ENCODE assay signal across 5 fruit fly cellular contexts in the genomic region with DNA sequence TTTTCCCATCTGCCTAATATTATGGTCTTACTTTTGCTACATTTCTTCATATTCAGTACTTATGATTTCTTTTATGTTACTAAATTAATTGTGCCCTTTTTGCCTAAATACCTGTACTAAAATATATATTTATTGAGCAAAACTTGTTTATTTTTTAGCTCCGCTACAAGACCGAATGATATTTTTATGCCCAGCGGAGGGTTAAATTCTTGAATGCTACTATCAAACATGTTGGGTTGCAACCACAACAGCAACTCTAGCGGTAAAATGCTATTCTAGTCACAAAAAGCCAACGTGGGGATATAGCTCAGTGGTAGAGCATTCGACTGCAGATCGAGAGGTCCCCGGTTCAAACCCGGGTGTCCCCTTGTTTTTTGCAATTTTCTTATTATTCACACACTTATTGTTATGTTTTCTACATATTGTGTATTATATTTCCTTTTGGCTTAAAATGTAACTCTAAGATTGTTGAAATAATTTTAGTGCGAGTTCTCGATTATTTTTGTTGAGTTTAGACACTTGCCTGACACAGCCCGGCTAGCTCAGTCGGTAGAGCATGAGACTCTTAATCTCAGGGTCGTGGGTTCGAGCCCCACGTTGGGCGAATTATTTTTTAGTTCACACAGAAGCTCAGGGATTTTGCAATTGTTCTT.
A peak's percentile ranks its signal among the peaks of the same experiment; 100 is the strongest.
TF ChIP-seq lines count a peak whose summit lies in the region.

No protein-coding gene starts in this region.

- no peak for TF ChIP-seq CTCF in whole organism, embryonic (GFP tag; optimal IDR thresholded peaks at IDR 0.05; lab: Kevin White, UChicago)

TF ChIP-seq in whole organism, adult, 20 proteins besides CTCF, POLR2A, EP300 and RAD21:
- TF ChIP-seq CG7045 (GFP tag; optimal IDR thresholded peaks at IDR 0.05; lab: Kevin White, UChicago): peak; percentile 29
- TF ChIP-seq ovo (GFP tag; optimal IDR thresholded peaks at IDR 0.05; lab: Kevin White, UChicago): no peak
- TF ChIP-seq bab1 (GFP tag; optimal IDR thresholded peaks at IDR 0.05; lab: Kevin White, UChicago): no peak
- peak; percentile 55 for TF ChIP-seq CG12768 (GFP tag; optimal IDR thresholded peaks at IDR 0.05; lab: Kevin White, UChicago)
- TF ChIP-seq CG1620 (GFP tag; optimal IDR thresholded peaks at IDR 0.05; lab: Kevin White, UChicago): no peak
- TF ChIP-seq cnc (optimal IDR thresholded peaks at IDR 0.05; lab: Kevin White, UChicago): no peak
- peak; percentile 21 for TF ChIP-seq CG7101 (tag; optimal IDR thresholded peaks at IDR 0.05; lab: Kevin White, UChicago)
- TF ChIP-seq CG33017 (tag; optimal IDR thresholded peaks at IDR 0.05; lab: Kevin White, UChicago): no peak

TF ChIP-seq in whole organism, embryonic, 481 proteins besides CTCF, POLR2A, EP300 and RAD21 (continues in another document):
- TF ChIP-seq CG1647 (GFP tag; optimal IDR thresholded peaks at IDR 0.05; lab: Kevin White, UChicago): no peak
- no peak for TF ChIP-seq MTF-1 (GFP tag; optimal IDR thresholded peaks at IDR 0.05; lab: Kevin White, UChicago; ENCODE audit: borderline replicate concordance)
- peak; percentile 87 for TF ChIP-seq CG10959 (GFP tag; IDR thresholded peaks at IDR 0.05; lab: Robert Waterston, UW)
- no peak for TF ChIP-seq crc (GFP tag; optimal IDR thresholded peaks at IDR 0.05; lab: Kevin White, UChicago)
- TF ChIP-seq H2.0 (GFP tag; IDR thresholded peaks at IDR 0.05; lab: Robert Waterston, UW): peak; percentile 20; the same call in 1 of the 2 replicates
- no peak for TF ChIP-seq seq (GFP tag; IDR thresholded peaks at IDR 0.05; lab: Robert Waterston, UW)
- peak; percentile 47; the same call in 1 of the 2 replicates for TF ChIP-seq CG13287 (GFP tag; IDR thresholded peaks at IDR 0.05; lab: Robert Waterston, UW; ENCODE audit: partially characterized antibody)
- peak; percentile 39; the same call in 1 of the 3 replicates for TF ChIP-seq Doc3 (GFP tag; IDR thresholded peaks at IDR 0.05; lab: Robert Waterston, UW; ENCODE audit: partially characterized antibody)
- TF ChIP-seq CG6254 (GFP tag; optimal IDR thresholded peaks at IDR 0.05; lab: Kevin White, UChicago): no peak
- TF ChIP-seq CG10431 (GFP tag; optimal IDR thresholded peaks at IDR 0.05; lab: Kevin White, UChicago): no peak
- TF ChIP-seq CG7556 (GFP tag; optimal IDR thresholded peaks at IDR 0.05; lab: Kevin White, UChicago): peak; percentile 24
- TF ChIP-seq danr (GFP tag; IDR thresholded peaks at IDR 0.05; lab: Robert Waterston, UW): no peak
- TF ChIP-seq amos (GFP tag; IDR thresholded peaks at IDR 0.05; lab: Robert Waterston, UW; ENCODE audit: partially characterized antibody): peak; percentile 81
- no peak for TF ChIP-seq odd (GFP tag; optimal IDR thresholded peaks at IDR 0.05; lab: Kevin White, UChicago)
- TF ChIP-seq CG6813 (GFP tag; optimal IDR thresholded peaks at IDR 0.05; lab: Kevin White, UChicago): no peak
- TF ChIP-seq vfl (GFP tag; optimal IDR thresholded peaks at IDR 0.05; lab: Kevin White, UChicago): no peak
- TF ChIP-seq HHEX (GFP tag; optimal IDR thresholded peaks at IDR 0.05; lab: Kevin White, UChicago): peak; percentile 19

TF ChIP-seq in whole organism, prepupa, 60 proteins besides CTCF, POLR2A, EP300 and RAD21 (continues in another document):
- TF ChIP-seq CG7368 (GFP tag; optimal IDR thresholded peaks at IDR 0.05; lab: Kevin White, UChicago) (peak; percentile 12), Blimp-1 (GFP tag; optimal IDR thresholded peaks at IDR 0.05; lab: Kevin White, UChicago) (no peak), pdm3 (GFP tag; optimal IDR thresholded peaks at IDR 0.05; lab: Kevin White, UChicago) (no peak), CG6854 (GFP tag; optimal IDR thresholded peaks at IDR 0.05; lab: Kevin White, UChicago) (no peak), fkh (GFP tag; optimal IDR thresholded peaks at IDR 0.05; lab: Kevin White, UChicago) (no peak), salr (GFP tag; optimal IDR thresholded peaks at IDR 0.05; lab: Kevin White, UChicago) (no peak), CG1621 (tag; optimal IDR thresholded peaks at IDR 0.05; lab: Kevin White, UChicago) (no peak), CG16779 (tag; optimal IDR thresholded peaks at IDR 0.05; lab: Kevin White, UChicago) (no peak), CG10669 (GFP tag; optimal IDR thresholded peaks at IDR 0.05; lab: Kevin White, UChicago) (peak; percentile 24), ss (GFP tag; optimal IDR thresholded peaks at IDR 0.05; lab: Kevin White, UChicago) (peak in 1 of 2 experiments; percentile 39), Ets21C (GFP tag; optimal IDR thresholded peaks at IDR 0.05; lab: Kevin White, UChicago) (no peak), spab (GFP tag; optimal IDR thresholded peaks at IDR 0.05; lab: Kevin White, UChicago) (no peak), CG6276 (GFP tag; optimal IDR thresholded peaks at IDR 0.05; lab: Kevin White, UChicago) (no peak), dsx (GFP tag; optimal IDR thresholded peaks at IDR 0.05; lab: Kevin White, UChicago; ENCODE audit: poor library complexity, severe bottlenecking) (peak; percentile 32), topi (GFP tag; optimal IDR thresholded peaks at IDR 0.05; lab: Kevin White, UChicago) (peak; percentile 42), cyc (GFP tag; optimal IDR thresholded peaks at IDR 0.05; lab: Kevin White, UChicago) (peak; percentile 15), acj6 (GFP tag; optimal IDR thresholded peaks at IDR 0.05; lab: Kevin White, UChicago) (peak; percentile 10), CG4318 (GFP tag; optimal IDR thresholded peaks at IDR 0.05; lab: Kevin White, UChicago) (no peak), Sox102F (GFP tag; optimal IDR thresholded peaks at IDR 0.05; lab: Kevin White, UChicago) (no peak), CG32006 (GFP tag; optimal IDR thresholded peaks at IDR 0.05; lab: Kevin White, UChicago) (no peak)

TF ChIP-seq in whole organism, pupa, 21 proteins besides CTCF, POLR2A, EP300 and RAD21:
- TF ChIP-seq CG4496 (GFP tag; IDR thresholded peaks at IDR 0.05; lab: Robert Waterston, UW) (0 out of 3 replicates have a peak, but pooled peaks have one; percentile 49), Snoo (tag; optimal IDR thresholded peaks at IDR 0.05; lab: Kevin White, UChicago) (no peak), Ets98B (GFP tag; IDR thresholded peaks at IDR 0.05; lab: Robert Waterston, UW) (no peak), Pif1A (GFP tag; optimal IDR thresholded peaks at IDR 0.05; lab: Kevin White, UChicago) (no peak), EcR (GFP tag; optimal IDR thresholded peaks at IDR 0.05; lab: Kevin White, UChicago) (no peak), fd96Ca (GFP tag; IDR thresholded peaks at IDR 0.05; lab: Robert Waterston, UW) (no peak), CG15710 (tag; optimal IDR thresholded peaks at IDR 0.05; lab: Kevin White, UChicago) (peak; percentile 43), rn (GFP tag; IDR thresholded peaks at IDR 0.05; lab: Robert Waterston, UW) (no peak), CG12605 (GFP tag; IDR thresholded peaks at IDR 0.05; lab: Robert Waterston, UW) (0 out of 2 replicates have a peak, but pooled peaks have one; percentile 9), CG34367 (tag; optimal IDR thresholded peaks at IDR 0.05; lab: Kevin White, UChicago) (no peak), CG14655 (GFP tag; optimal IDR thresholded peaks at IDR 0.05; lab: Kevin White, UChicago) (no peak), CG13204 (GFP tag; optimal IDR thresholded peaks at IDR 0.05; lab: Kevin White, UChicago) (no peak), D1 (tag; optimal IDR thresholded peaks at IDR 0.05; lab: Kevin White, UChicago) (no peak), CG17806 (tag; optimal IDR thresholded peaks at IDR 0.05; lab: Kevin White, UChicago) (no peak), CG8159 (tag; optimal IDR thresholded peaks at IDR 0.05; lab: Kevin White, UChicago) (peak; percentile 49), CG8301 (tag; optimal IDR thresholded peaks at IDR 0.05; lab: Kevin White, UChicago) (peak; percentile 55), CG32121 (GFP tag; IDR thresholded peaks at IDR 0.05; lab: Robert Waterston, UW) (peak; percentile 26; the same call in 1 of the 2 replicates), CG10348 (GFP tag; IDR thresholded peaks at IDR 0.05; lab: Robert Waterston, UW) (no peak), Pif1B (GFP tag; optimal IDR thresholded peaks at IDR 0.05; lab: Kevin White, UChicago) (peak; percentile 20), gl (tag; optimal IDR thresholded peaks at IDR 0.05; lab: Kevin White, UChicago) (no peak), CG9948 (tag; optimal IDR thresholded peaks at IDR 0.05; lab: Kevin White, UChicago) (no peak)

TF ChIP-seq in whole organism, wandering third instar larva, 38 proteins besides CTCF, POLR2A, EP300 and RAD21 (continues in another document):
- no peak for TF ChIP-seq N (GFP tag; optimal IDR thresholded peaks at IDR 0.05; lab: Kevin White, UChicago)
- peak; percentile 21 for TF ChIP-seq sage (GFP tag; optimal IDR thresholded peaks at IDR 0.05; lab: Kevin White, UChicago)
- no peak for TF ChIP-seq Dfd (GFP tag; optimal IDR thresholded peaks at IDR 0.05; lab: Kevin White, UChicago)
- peak; percentile 54 for TF ChIP-seq HLH106 (tag; optimal IDR thresholded peaks at IDR 0.05; lab: Kevin White, UChicago)
- no peak for TF ChIP-seq dl (GFP tag; optimal IDR thresholded peaks at IDR 0.05; lab: Kevin White, UChicago; ENCODE audit: insufficient read depth in 1 of 2, partially characterized antibody in 2 of 2)
- no peak for TF ChIP-seq Mio (GFP tag; optimal IDR thresholded peaks at IDR 0.05; lab: Kevin White, UChicago)
- TF ChIP-seq OdsH (GFP tag; optimal IDR thresholded peaks at IDR 0.05; lab: Kevin White, UChicago): peak; percentile 25
- TF ChIP-seq h (GFP tag; optimal IDR thresholded peaks at IDR 0.05; lab: Kevin White, UChicago): peak; percentile 20
- no peak for TF ChIP-seq sv (GFP tag; optimal IDR thresholded peaks at IDR 0.05; lab: Kevin White, UChicago)
- peak in 1 of 2 experiments; percentile 59 for TF ChIP-seq foxo (GFP tag; optimal IDR thresholded peaks at IDR 0.05; lab: Kevin White, UChicago)
- TF ChIP-seq ey (GFP tag; optimal IDR thresholded peaks at IDR 0.05; lab: Kevin White, UChicago): peak; percentile 19
- no peak for TF ChIP-seq Hnf4 (GFP tag; optimal IDR thresholded peaks at IDR 0.05; lab: Kevin White, UChicago)
- no peak for TF ChIP-seq GATAd (GFP tag; optimal IDR thresholded peaks at IDR 0.05; lab: Kevin White, UChicago)
- no peak for TF ChIP-seq dmrt93B (GFP tag; optimal IDR thresholded peaks at IDR 0.05; lab: Kevin White, UChicago)
- no peak for TF ChIP-seq Rel (GFP tag; optimal IDR thresholded peaks at IDR 0.05; lab: Kevin White, UChicago)
- no peak for TF ChIP-seq Rel (tag; optimal IDR thresholded peaks at IDR 0.05; lab: Kevin White, UChicago)
- peak; percentile 55 for TF ChIP-seq fru (GFP tag; optimal IDR thresholded peaks at IDR 0.05; lab: Kevin White, UChicago)
- TF ChIP-seq psq (GFP tag; optimal IDR thresholded peaks at IDR 0.05; lab: Kevin White, UChicago): no peak
- TF ChIP-seq brk (GFP tag; optimal IDR thresholded peaks at IDR 0.05; lab: Kevin White, UChicago): peak; percentile 19
- TF ChIP-seq tai (GFP tag; optimal IDR thresholded peaks at IDR 0.05; lab: Kevin White, UChicago): no peak
- TF ChIP-seq pan (optimal IDR thresholded peaks at IDR 0.05; lab: Kevin White, UChicago): no peak
- TF ChIP-seq Jra (GFP tag; optimal IDR thresholded peaks at IDR 0.05; lab: Kevin White, UChicago): no peak
- TF ChIP-seq CrebA (GFP tag; optimal IDR thresholded peaks at IDR 0.05; lab: Kevin White, UChicago; ENCODE audit: borderline replicate concordance): no peak
- TF ChIP-seq rgr (GFP tag; optimal IDR thresholded peaks at IDR 0.05; lab: Kevin White, UChicago): peak; percentile 46
